Fruit fly (Drosophila melanogaster): ENCODE data around the gene CG17931.

- TF ChIP-seq Tbp (GFP tag; optimal IDR thresholded peaks at IDR 0.05) (no peak), Blimp-1 (GFP tag; optimal IDR thresholded peaks at IDR 0.05) (no peak)
Measured at dm6 chr3R:16356863-16357215, 2.4 kb downstream of the CG17931 start, which contains the start of gene CG10311.
